Fruit fly (Drosophila melanogaster): ENCODE data around the gene Polr3H.

DNA sequence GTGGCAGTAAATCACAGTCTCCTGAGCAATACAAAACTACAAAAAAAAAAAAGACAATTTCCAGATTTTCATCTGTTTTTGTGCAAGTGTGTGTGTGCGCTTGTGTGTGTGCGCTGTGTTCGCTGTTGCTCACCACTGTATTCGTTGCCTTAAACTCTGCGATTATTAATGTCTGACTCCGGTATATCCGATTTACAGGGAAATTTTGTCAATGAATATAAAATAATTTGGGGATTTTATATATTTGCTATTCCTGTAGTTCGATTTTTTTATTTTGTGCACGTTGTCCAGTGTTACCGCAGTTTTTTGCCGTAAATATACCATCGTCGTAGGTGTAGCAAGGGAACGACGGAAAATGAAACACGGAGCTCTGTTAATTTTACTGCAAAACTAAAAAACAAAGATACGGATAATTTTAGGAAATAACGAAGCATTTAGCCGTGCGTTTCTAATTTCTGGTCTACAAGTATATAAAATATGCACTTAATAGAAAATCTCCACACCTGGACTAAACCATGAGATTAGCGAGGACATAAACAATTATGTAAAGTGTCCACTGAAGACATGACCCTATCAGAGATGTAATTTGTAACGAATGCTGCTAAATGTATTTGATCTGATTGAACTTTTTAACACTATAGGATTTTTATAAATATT, 39.3 kb upstream of the Polr3H start, which contains the start of gene Duba:
- TF ChIP-seq EcR (GFP tag; optimal IDR thresholded peaks at IDR 0.05) (no peak), usp (GFP tag; optimal IDR thresholded peaks at IDR 0.05) (no peak)

All from whole organism.